Fruit fly (Drosophila melanogaster): ENCODE measurements around the gene Alg13.
A peak's percentile ranks its signal among the peaks of the same experiment; 100 is the strongest.

Alg13 gene

DNA sequence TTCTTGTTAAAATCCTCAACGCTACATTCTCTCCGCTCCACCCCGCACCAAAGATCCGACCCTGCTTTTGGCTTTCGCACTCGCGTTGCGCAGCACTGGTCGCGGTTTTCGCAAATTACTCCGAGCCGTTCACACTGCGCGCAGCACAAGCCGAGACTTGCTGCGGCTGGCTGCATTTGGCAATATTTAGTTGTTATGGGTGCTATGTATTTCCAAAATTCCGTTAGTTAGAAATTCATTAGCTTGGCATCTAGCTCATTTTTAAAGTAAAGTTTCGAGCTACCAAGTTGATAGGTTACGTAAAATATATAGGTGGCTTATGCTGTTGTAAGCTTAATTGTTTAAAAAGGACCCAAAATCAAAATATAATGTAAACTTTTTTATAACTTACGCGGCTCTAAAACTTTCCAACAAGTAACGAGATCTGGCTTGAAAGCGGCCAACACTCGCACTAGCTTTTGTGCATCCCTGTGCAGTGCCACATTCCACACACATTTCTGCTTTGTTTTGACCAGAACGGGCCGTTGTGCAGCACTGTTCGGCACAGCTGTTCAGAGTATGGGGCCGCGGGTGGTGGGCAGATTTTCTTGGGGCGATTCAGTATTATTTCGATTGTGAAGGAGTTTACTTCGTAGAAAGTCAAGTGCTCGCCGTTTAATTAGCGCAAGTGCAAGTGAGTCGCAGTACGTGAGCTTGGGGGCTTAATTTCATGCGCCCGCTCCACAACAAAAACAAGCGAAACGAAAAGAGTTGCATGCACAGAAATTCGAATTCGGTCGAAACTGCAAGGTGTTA is 15.4 kb downstream of the Alg13 start, which contains the start of the genes yem and Ctl2 (continued):
- TF ChIP-seq HLH4C (GFP tag; IDR thresholded peaks at IDR 0.05; ENCODE audit: partially characterized antibody) (no peak), CG3163 (GFP tag; optimal IDR thresholded peaks at IDR 0.05) (peak; percentile 72), CG8924 (tag; optimal IDR thresholded peaks at IDR 0.05) (peak; percentile 50), Max (GFP tag; optimal IDR thresholded peaks at IDR 0.05) (peak; percentile 81), CG10431 (GFP tag; optimal IDR thresholded peaks at IDR 0.05) (no peak), D19B (GFP tag; optimal IDR thresholded peaks at IDR 0.05) (peak; percentile 50), peb (GFP tag; IDR thresholded peaks at IDR 0.05) (peak; percentile 22; the same call in 1 of the 2 replicates), CG2678 (tag; optimal IDR thresholded peaks at IDR 0.05) (peak; percentile 59), Myb (GFP tag; optimal IDR thresholded peaks at IDR 0.05) (peak; percentile 78), schlank (tag; optimal IDR thresholded peaks at IDR 0.05) (no peak), gro (GFP tag; optimal IDR thresholded peaks at IDR 0.05) (peak; percentile 84), onecut (GFP tag; IDR thresholded peaks at IDR 0.05) (peak; percentile 25), CG32532 (GFP tag; IDR thresholded peaks at IDR 0.05) (no peak; the same call in none of the 2 replicates), zen2 (GFP tag; IDR thresholded peaks at IDR 0.05; ENCODE audit: partially characterized antibody) (no peak), gcm (GFP tag; optimal IDR thresholded peaks at IDR 0.05) (no peak), TFAM (GFP tag; optimal IDR thresholded peaks at IDR 0.05) (no peak), Asciz (GFP tag; optimal IDR thresholded peaks at IDR 0.05) (no peak), fu2 (GFP tag; optimal IDR thresholded peaks at IDR 0.05) (peak; percentile 86), cwo (GFP tag; optimal IDR thresholded peaks at IDR 0.05) (peak; percentile 25), CG7357 (GFP tag; IDR thresholded peaks at IDR 0.05) (peak; percentile 95), nau (GFP tag; optimal IDR thresholded peaks at IDR 0.05) (no peak), knrl (GFP tag; IDR thresholded peaks at IDR 0.05; ENCODE audit: partially characterized antibody) (no peak; the same call in 2 of the 3 replicates), CG31388 (GFP tag; optimal IDR thresholded peaks at IDR 0.05) (peak; percentile 50), CG8944 (GFP tag; optimal IDR thresholded peaks at IDR 0.05) (peak; percentile 72), Spps (tag; optimal IDR thresholded peaks at IDR 0.05) (no peak), CG12155 (GFP tag; optimal IDR thresholded peaks at IDR 0.05) (peak; percentile 83), CG11723 (GFP tag; optimal IDR thresholded peaks at IDR 0.05) (peak; percentile 19), B-H1 (GFP tag; IDR thresholded peaks at IDR 0.05) (peak; percentile 36; the same call in 1 of the 3 replicates), CG6791 (GFP tag; IDR thresholded peaks at IDR 0.05; ENCODE audit: partially characterized antibody) (peak; percentile 29; the same call in 1 of the 3 replicates), CG4328 (GFP tag; optimal IDR thresholded peaks at IDR 0.05) (peak; percentile 41), Sox100B (GFP tag; optimal IDR thresholded peaks at IDR 0.05) (no peak), CG15601 (tag; optimal IDR thresholded peaks at IDR 0.05) (peak; percentile 43), Gug (GFP tag; IDR thresholded peaks at IDR 0.05) (peak; percentile 72; the same call in 3 of the 4 replicates), CG3995 (GFP tag; optimal IDR thresholded peaks at IDR 0.05) (peak; percentile 95), zen (tag; optimal IDR thresholded peaks at IDR 0.05) (peak; percentile 40), HmgZ (tag; optimal IDR thresholded peaks at IDR 0.05) (peak; percentile 65), Hr3 (GFP tag; optimal IDR thresholded peaks at IDR 0.05) (peak; percentile 78), corto (GFP tag; optimal IDR thresholded peaks at IDR 0.05) (no peak), tin (GFP tag; optimal IDR thresholded peaks at IDR 0.05) (peak; percentile 84), Hr78 (GFP tag; optimal IDR thresholded peaks at IDR 0.05) (no peak), Ssrp (tag; optimal IDR thresholded peaks at IDR 0.05) (peak; percentile 65), GATAe (GFP tag; conservative IDR thresholded peaks at IDR 0.05) (no peak), Mrtf (GFP tag; IDR thresholded peaks at IDR 0.05) (peak; percentile 59), sima (GFP tag; optimal IDR thresholded peaks at IDR 0.05) (peak; percentile 2), CG16815 (GFP tag; optimal IDR thresholded peaks at IDR 0.05) (peak; percentile 82), CG13894 (tag; optimal IDR thresholded peaks at IDR 0.05) (peak; percentile 1), NC2α (GFP tag; optimal IDR thresholded peaks at IDR 0.05) (peak; percentile 53), sug (tag; optimal IDR thresholded peaks at IDR 0.05) (peak; percentile 76)
